Worm (Caenorhabditis elegans) whole organism, L3 larva: ENCODE measurements around the gene ile-2.

Source experiments
- ZK546.5 ChIP-seq: sonication (generic microtip); optimal IDR thresholded peaks from 2 replicates; lab custom pipeline; 2017; ENCODE audit warnings: missing biosample characterization, missing genetic modification characterization
- aly-2 ChIP-seq: fragments of 150-350 bp; optimal IDR thresholded peaks from 2 replicates; lab custom pipeline; 2014; ENCODE audit warnings: missing biosample characterization, missing genetic modification characterization
- ceh-82 ChIP-seq: fragments of 150-350 bp; optimal IDR thresholded peaks from 2 replicates; lab custom pipeline; 2014; ENCODE audit warnings: missing biosample characterization, missing genetic modification characterization
- elt-1 ChIP-seq: fragments of 150-350 bp; optimal IDR thresholded peaks from 2 replicates; lab custom pipeline; 2014; ENCODE audit warnings: missing biosample characterization, missing genetic modification characterization
- elt-2 ChIP-seq: sonication (generic microtip); optimal IDR thresholded peaks from 2 replicates; lab custom pipeline; 2016; ENCODE audit warnings: missing genetic modification reagents, mild to moderate bottlenecking, missing genetic modification characterization, missing compliant biosample characterization
- lin-39 ChIP-seq: fragments of 150-350 bp; optimal IDR thresholded peaks from 2 replicates; lab custom pipeline; 2018; ENCODE audit warnings: missing biosample characterization, missing genetic modification reagents, missing genetic modification characterization
- nfya-1 ChIP-seq: sonication (generic microtip); optimal IDR thresholded peaks from 2 replicates; lab custom pipeline; 2017; ENCODE audit warnings: missing genetic modification characterization, mild to moderate bottlenecking, missing compliant biosample characterization, antibody characterized with exemption, moderate library complexity; ENCODE audit not compliant: insufficient read depth
- nhr-11 ChIP-seq: fragments of 150-350 bp; optimal IDR thresholded peaks from 2 replicates; lab custom pipeline; 2014; ENCODE audit warnings: missing biosample characterization, missing genetic modification characterization
- nhr-28 ChIP-seq: fragments of 150-350 bp; optimal IDR thresholded peaks from 2 replicates; lab custom pipeline; 2014; ENCODE audit warnings: missing biosample characterization, missing genetic modification characterization
- tbx-2 ChIP-seq: sonication (generic microtip); optimal IDR thresholded peaks from 2 replicates; lab custom pipeline; 2016; ENCODE audit warnings: mild to moderate bottlenecking, missing genetic modification characterization, missing compliant biosample characterization
- zag-1 ChIP-seq: fragments of 150-350 bp; optimal IDR thresholded peaks from 2 replicates; lab custom pipeline; 2014; ENCODE audit warnings: missing biosample characterization, missing genetic modification characterization
- ztf-11 ChIP-seq: fragments of 150-350 bp; optimal IDR thresholded peaks from 2 replicates; lab custom pipeline; 2014; ENCODE audit warnings: missing biosample characterization, missing genetic modification characterization

DNA sequence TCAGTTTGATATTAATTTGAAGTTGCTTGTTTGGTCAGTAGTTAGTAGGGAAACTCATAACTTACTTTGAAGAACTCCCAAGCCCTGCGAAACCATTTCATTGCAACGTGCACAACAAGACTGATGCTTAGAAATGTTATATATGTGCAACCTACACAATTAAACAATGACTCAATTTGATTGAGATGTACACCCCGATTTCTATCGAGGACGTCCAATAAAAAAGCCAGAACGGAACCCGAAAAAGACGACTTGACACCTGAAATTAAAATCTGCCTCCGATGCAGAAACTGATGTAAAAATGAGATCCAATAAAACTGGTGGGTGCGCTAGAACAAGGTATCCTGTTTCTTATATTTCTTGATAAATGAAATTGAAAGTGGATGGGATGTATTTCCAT, 16.5 kb downstream of the ile-2 start, which contains the start of gene T04G9.6:
- no peak for TF ChIP-seq elt-2
- no peak for TF ChIP-seq ceh-82
- TF ChIP-seq aly-2, result no peak
- TF ChIP-seq ZK546.5, result no peak
- no peak for TF ChIP-seq ztf-11
- TF ChIP-seq lin-39 (tag; lab: Kevin White, UChicago), result no peak
- no peak for TF ChIP-seq nhr-28 (tag; lab: Kevin White, UChicago)
- no peak for TF ChIP-seq elt-1
- no peak for TF ChIP-seq zag-1 (tag; lab: Kevin White, UChicago)
- no peak for TF ChIP-seq nfya-1 (tag; lab: Kevin White, UChicago)
- TF ChIP-seq nhr-11 (tag; lab: Kevin White, UChicago), result no peak
- no peak for TF ChIP-seq tbx-2
